Fruit fly (Drosophila melanogaster): ENCODE measurements around the gene Atac3.

The Atac3 gene

dm6 chr3L:282276-282675 lies 45.5 kb downstream of the Atac3 start (continued):
- TF ChIP-seq Bgb (GFP tag; IDR thresholded peaks at IDR 0.05; ENCODE audit: partially characterized antibody) (peak; percentile 42; the same call in 1 of the 2 replicates), cwo (GFP tag; optimal IDR thresholded peaks at IDR 0.05) (peak; percentile 15), CG14965 (GFP tag; optimal IDR thresholded peaks at IDR 0.05; ENCODE audit: borderline replicate concordance) (no peak), yki (optimal IDR thresholded peaks at IDR 0.05) (no peak), sna (GFP tag; IDR thresholded peaks at IDR 0.05; ENCODE audit: partially characterized antibody) (peak; percentile 40), chinmo (GFP tag; IDR thresholded peaks at IDR 0.05; ENCODE audit: partially characterized antibody) (0 out of 4 replicates have a peak, but pooled peaks have one; percentile 51), pan (optimal IDR thresholded peaks at IDR 0.05) (no peak), pan (GFP tag; optimal IDR thresholded peaks at IDR 0.05 in 1 of 2, IDR thresholded peaks at IDR 0.05 in 1 of 2) (no peak), Chrac-16 (GFP tag; optimal IDR thresholded peaks at IDR 0.05) (no peak), Rfx (GFP tag; IDR thresholded peaks at IDR 0.05) (0 out of 2 replicates have a peak, but pooled peaks have one; percentile 24), psq (GFP tag; optimal IDR thresholded peaks at IDR 0.05) (peak; percentile 79), crol (GFP tag; IDR thresholded peaks at IDR 0.05) (peak; percentile 94), CG11504 (tag; optimal IDR thresholded peaks at IDR 0.05) (peak; percentile 99), unc-4 (GFP tag; IDR thresholded peaks at IDR 0.05; ENCODE audit: partially characterized antibody) (peak; percentile 30; the same call in 1 of the 2 replicates), bcd (GFP tag; optimal IDR thresholded peaks at IDR 0.05) (no peak), Med (GFP tag) (peak; percentile 72)

DNA sequence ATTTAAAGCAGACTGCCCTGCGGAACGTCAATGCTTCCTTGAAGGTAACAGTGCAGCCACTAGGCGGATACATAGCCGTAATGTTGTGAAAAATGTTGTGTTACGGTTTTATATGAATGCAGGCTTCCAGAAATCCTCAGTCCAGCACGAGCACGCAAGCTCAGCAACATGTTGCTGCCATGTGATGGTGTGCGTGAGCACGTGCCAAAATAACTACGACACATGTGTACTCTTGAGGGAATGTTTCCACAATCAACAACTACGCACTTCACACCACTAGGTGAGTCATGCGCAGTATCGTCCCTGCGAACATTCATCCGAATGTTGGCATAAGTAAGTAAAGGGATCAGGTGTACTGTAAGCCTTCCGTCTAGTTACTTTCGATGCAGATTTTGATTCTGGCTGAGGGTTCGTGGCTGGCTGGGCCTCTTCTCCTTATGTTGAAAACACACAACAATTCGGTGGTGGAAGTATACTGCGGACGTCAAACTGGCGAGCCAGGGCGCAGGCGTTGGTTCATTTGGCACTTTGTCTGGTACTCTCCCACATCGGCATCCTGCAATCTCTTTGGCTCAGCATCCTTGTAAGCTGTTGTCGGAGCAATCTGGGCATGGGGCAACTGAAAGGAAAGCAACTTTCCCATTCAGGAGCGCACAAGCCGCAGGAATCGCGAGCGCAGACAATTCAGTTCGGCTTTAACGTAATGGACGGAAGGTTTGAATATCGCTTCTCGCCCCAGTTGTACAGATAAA lies 50.9 kb downstream of the Atac3 start, which contains the start of gene RhoGEF3:
Gene RhoGEF3 (plus strand): TSS at position 702 of the 752 bp plus-strand sequence.
- TF ChIP-seq ssp (GFP tag; IDR thresholded peaks at IDR 0.05) (no peak), CG8765 (GFP tag; IDR thresholded peaks at IDR 0.05) (no peak), bigmax (GFP tag; optimal IDR thresholded peaks at IDR 0.05) (no peak), CG3407 (GFP tag; optimal IDR thresholded peaks at IDR 0.05) (no peak), bcd (GFP tag; optimal IDR thresholded peaks at IDR 0.05) (no peak), CG2712 (tag; optimal IDR thresholded peaks at IDR 0.05) (no peak), Deaf1 (tag; optimal IDR thresholded peaks at IDR 0.05) (peak; percentile 57), CG6689 (GFP tag; IDR thresholded peaks at IDR 0.05) (no peak), stwl (tag; optimal IDR thresholded peaks at IDR 0.05) (no peak), CG10147 (GFP tag; optimal IDR thresholded peaks at IDR 0.05) (no peak), vvl (GFP tag; IDR thresholded peaks at IDR 0.05) (no peak), CG13624 (GFP tag; optimal IDR thresholded peaks at IDR 0.05) (no peak), Dad (GFP tag; optimal IDR thresholded peaks at IDR 0.05) (no peak), bsh (GFP tag; optimal IDR thresholded peaks at IDR 0.05) (no peak), pita (GFP tag; optimal IDR thresholded peaks at IDR 0.05) (no peak), vnd (GFP tag; IDR thresholded peaks at IDR 0.05; ENCODE audit: partially characterized antibody) (no peak), Doc3 (GFP tag; IDR thresholded peaks at IDR 0.05; ENCODE audit: partially characterized antibody) (no peak), Spps (tag; optimal IDR thresholded peaks at IDR 0.05) (no peak), Jarid2 (GFP tag; optimal IDR thresholded peaks at IDR 0.05) (no peak), ewg (GFP tag; optimal IDR thresholded peaks at IDR 0.05) (peak; percentile 91), Med (GFP tag) (peak; percentile 23), pho (GFP tag; optimal IDR thresholded peaks at IDR 0.05) (no peak), chinmo (GFP tag; IDR thresholded peaks at IDR 0.05; ENCODE audit: partially characterized antibody) (0 out of 4 replicates have a peak, but pooled peaks have one; percentile 45), lola (GFP tag; optimal IDR thresholded peaks at IDR 0.05) (no peak), CG30403 (GFP tag; optimal IDR thresholded peaks at IDR 0.05) (no peak), CG5245 (GFP tag; optimal IDR thresholded peaks at IDR 0.05) (no peak), Gug (GFP tag; IDR thresholded peaks at IDR 0.05) (no peak), Hsf (GFP tag; optimal IDR thresholded peaks at IDR 0.05) (no peak), danr (GFP tag; IDR thresholded peaks at IDR 0.05) (no peak), CG6175 (GFP tag; IDR thresholded peaks at IDR 0.05) (no peak), cg (GFP tag; optimal IDR thresholded peaks at IDR 0.05) (peak; percentile 46), pnt (GFP tag; optimal IDR thresholded peaks at IDR 0.05) (no peak), sob (GFP tag; IDR thresholded peaks at IDR 0.05) (no peak), CG12104 (GFP tag; optimal IDR thresholded peaks at IDR 0.05) (no peak), Lpt (GFP tag; optimal IDR thresholded peaks at IDR 0.05) (no peak), cwo (GFP tag; optimal IDR thresholded peaks at IDR 0.05) (no peak)
